Fruit fly (Drosophila melanogaster) whole organism, adult: ENCODE results near the gene Unc-76.

ENCODE experiments used
- Hr96 ChIP-seq: fragments of 200-800 bp; sonication (Bioruptor generic); optimal IDR thresholded peaks from 2 replicates; lab custom pipeline; 2016; ENCODE audit warnings: missing biosample characterization, missing genetic modification characterization
- bab1 ChIP-seq: fragments of 200-800 bp; sonication (Bioruptor generic); optimal IDR thresholded peaks from 3 replicates; lab custom pipeline; 2019; ENCODE audit warnings: missing biosample characterization, mild to moderate bottlenecking, missing genetic modification characterization, moderate library complexity
- cnc ChIP-seq, 2 experiments: fragments of >200 bp; optimal IDR thresholded peaks; 2 replicates each; lab custom pipeline; 2017

DNA sequence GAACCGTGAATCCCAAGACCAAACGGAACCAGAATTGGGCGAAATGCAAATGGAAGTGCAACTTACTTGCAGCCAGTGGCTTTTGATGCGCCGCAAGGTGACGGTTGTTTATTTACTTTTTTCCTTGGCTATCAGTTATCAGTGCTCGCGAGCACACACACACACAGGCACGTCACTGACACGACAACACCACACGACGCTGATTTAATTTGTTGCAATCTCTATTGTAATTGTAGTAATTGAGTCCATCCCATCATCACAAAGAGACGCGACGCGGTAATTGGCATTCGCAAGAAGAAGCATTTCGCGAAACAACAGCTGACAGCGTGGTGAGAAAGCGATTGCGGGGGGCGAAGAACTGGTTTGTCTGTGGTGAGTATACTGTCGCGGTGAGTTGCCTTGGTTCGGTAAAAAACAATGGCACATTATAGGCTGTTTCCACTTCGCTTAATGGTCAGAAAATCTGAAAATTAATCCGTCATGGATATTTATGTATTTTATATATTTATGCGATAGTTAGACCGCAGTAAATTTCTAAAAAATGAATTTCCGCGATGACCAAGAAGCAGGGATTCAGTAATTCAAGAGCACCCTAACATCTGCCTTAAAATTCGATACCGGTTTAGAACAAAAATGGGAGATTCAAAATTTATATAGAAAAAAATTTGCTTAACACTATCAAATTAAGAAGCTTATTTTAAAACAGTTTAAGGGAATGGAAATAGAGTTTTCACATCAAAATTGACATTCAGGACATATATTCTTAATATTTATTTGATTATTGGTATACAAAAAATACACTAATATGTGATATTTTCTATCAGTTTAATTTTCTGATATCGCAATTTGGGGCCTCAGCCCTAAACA, 38.2 kb upstream of the Unc-76 start, which contains the start of the genes Actn and usp:
- TF ChIP-seq cnc (optimal IDR thresholded peaks at IDR 0.05; lab: Kevin White, UChicago) (no peak), Hr96 (GFP tag; lab: Kevin White, UChicago) (peak; percentile 10), bab1 (GFP tag; lab: Kevin White, UChicago) (no peak)
